Fruit fly (Drosophila melanogaster): ENCODE measurements around the gene slou.
A peak's percentile ranks its signal among the peaks of the same experiment; 100 is the strongest.

The slou gene

DNA sequence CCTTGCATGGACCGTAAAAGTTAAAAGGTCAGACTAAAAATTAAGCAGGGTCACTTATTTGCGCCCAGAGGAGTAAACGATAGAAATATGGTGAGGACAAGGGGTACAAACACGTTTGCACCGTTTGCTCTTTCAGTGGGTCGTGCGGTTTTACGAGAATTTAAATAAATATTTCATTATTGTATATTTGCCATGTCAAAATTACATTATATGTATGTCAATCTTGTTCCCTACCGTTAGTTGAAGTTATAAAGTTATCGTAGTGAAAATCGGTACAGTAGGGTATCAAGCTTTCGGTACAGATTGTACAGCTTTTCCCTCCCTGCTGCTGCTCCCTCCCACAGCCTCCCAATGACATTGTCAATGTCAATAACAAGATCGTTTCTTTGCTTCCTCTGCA, 40.9 kb upstream of the slou start (continued):
- TF ChIP-seq kah (GFP tag; optimal IDR thresholded peaks at IDR 0.05) (no peak), CG12942 (GFP tag; optimal IDR thresholded peaks at IDR 0.05) (no peak), nau (GFP tag; optimal IDR thresholded peaks at IDR 0.05) (peak; percentile 59), Hsf (GFP tag; optimal IDR thresholded peaks at IDR 0.05) (no peak), CG8478 (optimal IDR thresholded peaks at IDR 0.05) (no peak), dati (GFP tag; IDR thresholded peaks at IDR 0.05) (no peak), CG12104 (GFP tag; optimal IDR thresholded peaks at IDR 0.05) (no peak), CG43689 (GFP tag; IDR thresholded peaks at IDR 0.05) (no peak), CG15601 (tag; optimal IDR thresholded peaks at IDR 0.05) (peak; percentile 33), stc (GFP tag; IDR thresholded peaks at IDR 0.05) (no peak), CG15269 (tag; optimal IDR thresholded peaks at IDR 0.05) (peak; percentile 27), sqz (GFP tag; optimal IDR thresholded peaks at IDR 0.05) (no peak), CG1529 (GFP tag; optimal IDR thresholded peaks at IDR 0.05) (peak; percentile 28), so (GFP tag; IDR thresholded peaks at IDR 0.05) (0 out of 3 replicates have a peak, but pooled peaks have one; percentile 11), Hr39 (optimal IDR thresholded peaks at IDR 0.05) (no peak), lola (GFP tag; optimal IDR thresholded peaks at IDR 0.05) (no peak), gce (GFP tag; IDR thresholded peaks at IDR 0.05) (no peak), nmo (GFP tag; optimal IDR thresholded peaks at IDR 0.05) (peak; percentile 12), tup (GFP tag; optimal IDR thresholded peaks at IDR 0.05) (no peak), ro (GFP tag; IDR thresholded peaks at IDR 0.05) (no peak), shn (GFP tag; optimal IDR thresholded peaks at IDR 0.05) (no peak), CG7271 (tag; optimal IDR thresholded peaks at IDR 0.05) (no peak), grn (GFP tag; optimal IDR thresholded peaks at IDR 0.05) (no peak), gt (GFP tag; IDR thresholded peaks at IDR 0.05) (no peak), CG31224 (GFP tag; IDR thresholded peaks at IDR 0.05) (peak; percentile 27; the same call in 1 of the 2 replicates), CG18011 (GFP tag; optimal IDR thresholded peaks at IDR 0.05) (no peak), CG14860 (GFP tag; IDR thresholded peaks at IDR 0.05; ENCODE audit: partially characterized antibody) (no peak), Sox100B (GFP tag; optimal IDR thresholded peaks at IDR 0.05) (peak; percentile 35), CG4328 (GFP tag; optimal IDR thresholded peaks at IDR 0.05) (no peak), bsh (GFP tag; optimal IDR thresholded peaks at IDR 0.05) (peak in 1 of 2 experiments; percentile 63), Antp (GFP tag; optimal IDR thresholded peaks at IDR 0.05) (no peak), CG3726 (GFP tag; IDR thresholded peaks at IDR 0.05) (no peak), BtbVII (GFP tag; optimal IDR thresholded peaks at IDR 0.05) (no peak), HLH4C (GFP tag; IDR thresholded peaks at IDR 0.05; ENCODE audit: partially characterized antibody) (no peak), CG2202 (tag; optimal IDR thresholded peaks at IDR 0.05) (no peak), Mes4 (GFP tag; optimal IDR thresholded peaks at IDR 0.05) (no peak), Rx (GFP tag; IDR thresholded peaks at IDR 0.05) (no peak), CG5180 (GFP tag; optimal IDR thresholded peaks at IDR 0.05) (no peak), Jarid2 (GFP tag; optimal IDR thresholded peaks at IDR 0.05) (no peak), Fer1 (GFP tag; optimal IDR thresholded peaks at IDR 0.05) (no peak), emc (GFP tag; optimal IDR thresholded peaks at IDR 0.05) (no peak), CG30020 (tag; optimal IDR thresholded peaks at IDR 0.05) (no peak), E2f2 (GFP tag; IDR thresholded peaks at IDR 0.05) (0 out of 2 replicates have a peak, but pooled peaks have one; percentile 12), pnt (GFP tag; optimal IDR thresholded peaks at IDR 0.05) (no peak), row (GFP tag; IDR thresholded peaks at IDR 0.05) (peak; percentile 56), Mad (GFP tag; optimal IDR thresholded peaks at IDR 0.05) (no peak), CG11093 (GFP tag; IDR thresholded peaks at IDR 0.05) (no peak), CG16863 (GFP tag; optimal IDR thresholded peaks at IDR 0.05) (no peak), Atf6 (GFP tag; IDR thresholded peaks at IDR 0.05) (no peak), CG15696 (tag; optimal IDR thresholded peaks at IDR 0.05) (no peak), nerfin-1 (tag; optimal IDR thresholded peaks at IDR 0.05) (no peak), cwo (GFP tag; optimal IDR thresholded peaks at IDR 0.05) (no peak)

Measured in whole organism, embryonic.